Fruit fly (Drosophila melanogaster) whole organism, embryonic: ENCODE measurements around the gene CG42342.

Experiments
- ATbp ChIP-seq: fragments of 200-800 bp; sonication (Bioruptor generic); optimal IDR thresholded peaks from 2 replicates; lab custom pipeline; 2017; ENCODE audit warnings: missing biosample characterization, mild to moderate bottlenecking, missing genetic modification characterization, missing genetic modification reagents
- CG10209 ChIP-seq: fragments of 200-800 bp; sonication (Bioruptor generic); optimal IDR thresholded peaks from 3 replicates; lab custom pipeline; 2017; ENCODE audit warnings: missing biosample characterization, mild to moderate bottlenecking, missing genetic modification characterization, missing genetic modification reagents
- CG11085 ChIP-seq: fragments of 200-800 bp; sonication (Bioruptor generic); IDR thresholded peaks from 2 replicates; pipeline ENCODE4 v1.3.6; 2022; ENCODE audit warnings: missing biosample characterization, missing genetic modification characterization
- CG11093 ChIP-seq: fragments of 200-800 bp; sonication (Bioruptor generic); IDR thresholded peaks from 3 replicates; pipeline ENCODE4 v1.3.6; 2022; ENCODE audit warnings: missing biosample characterization, missing genetic modification characterization
- CG12071 ChIP-seq: fragments of 200-800 bp; sonication (Bioruptor generic); optimal IDR thresholded peaks from 3 replicates; lab custom pipeline; 2018; ENCODE audit warnings: missing biosample characterization, mild to moderate bottlenecking, missing genetic modification characterization
- CG12219 ChIP-seq: fragments of 200-800 bp; sonication (Bioruptor generic); optimal IDR thresholded peaks from 3 replicates; lab custom pipeline; 2018; ENCODE audit warnings: missing biosample characterization, mild to moderate bottlenecking, missing genetic modification characterization
- CG13123 ChIP-seq: fragments of 200-800 bp; sonication (Bioruptor generic); optimal IDR thresholded peaks from 2 replicates; lab custom pipeline; 2016; ENCODE audit warnings: missing biosample characterization, missing genetic modification characterization
- CG14050 ChIP-seq: fragments of 200-800 bp; sonication (Bioruptor generic); IDR thresholded peaks from 3 replicates; pipeline ENCODE4 v1.3.6; 2022; ENCODE audit warnings: missing biosample characterization, missing genetic modification characterization
- CG14965 ChIP-seq: fragments of 200-800 bp; sonication (Bioruptor generic); optimal IDR thresholded peaks from 2 replicates; lab custom pipeline; 2016; ENCODE audit warnings: missing biosample characterization, missing genetic modification characterization, borderline replicate concordance
- CG15269 ChIP-seq: fragments of 200-800 bp; sonication (Bioruptor generic); optimal IDR thresholded peaks from 2 replicates; lab custom pipeline; 2018; ENCODE audit warnings: missing biosample characterization, mild to moderate bottlenecking, missing genetic modification characterization, moderate library complexity
- CG2120 ChIP-seq: fragments of 200-800 bp; sonication (Bioruptor generic); optimal IDR thresholded peaks from 3 replicates; lab custom pipeline; 2016; ENCODE audit warnings: missing biosample characterization, missing genetic modification characterization
- CG2875 ChIP-seq: fragments of 200-800 bp; sonication (Bioruptor generic); optimal IDR thresholded peaks from 2 replicates; lab custom pipeline; 2017; ENCODE audit warnings: missing biosample characterization, mild to moderate bottlenecking, missing genetic modification characterization, missing genetic modification reagents
- CG30403 ChIP-seq: fragments of 200-800 bp; sonication (Bioruptor generic); optimal IDR thresholded peaks from 3 replicates; lab custom pipeline; 2016; ENCODE audit warnings: missing biosample characterization, missing genetic modification characterization
- CG32772 ChIP-seq: fragments of 200-800 bp; sonication (Bioruptor generic); IDR thresholded peaks from 2 replicates; pipeline ENCODE4 v1.3.6; 2022; ENCODE audit warnings: missing biosample characterization, missing genetic modification characterization
- CG4424 ChIP-seq: fragments of 200-800 bp; sonication (Bioruptor generic); optimal IDR thresholded peaks from 3 replicates; lab custom pipeline; 2016; ENCODE audit warnings: missing biosample characterization, missing genetic modification characterization
- CG4854 ChIP-seq: fragments of 200-800 bp; sonication (Bioruptor generic); optimal IDR thresholded peaks from 2 replicates; lab custom pipeline; 2016; ENCODE audit warnings: missing biosample characterization, missing genetic modification characterization, inconsistent platforms
- CG6683 ChIP-seq: fragments of 200-800 bp; sonication (Bioruptor generic); optimal IDR thresholded peaks from 2 replicates; lab custom pipeline; 2017; ENCODE audit warnings: missing biosample characterization, mild to moderate bottlenecking, missing genetic modification characterization, missing genetic modification reagents
- CG6765 ChIP-seq: fragments of 200-800 bp; sonication (Bioruptor generic); optimal IDR thresholded peaks from 3 replicates; lab custom pipeline; 2017; ENCODE audit warnings: missing biosample characterization, mild to moderate bottlenecking, missing genetic modification characterization
- CG8478 ChIP-seq: fragments of >200 bp; optimal IDR thresholded peaks from 2 replicates; lab custom pipeline; 2018
- CG9797 ChIP-seq: fragments of 200-800 bp; sonication (Bioruptor generic); optimal IDR thresholded peaks from 3 replicates; lab custom pipeline; 2018; ENCODE audit warnings: missing biosample characterization, mild to moderate bottlenecking, missing genetic modification characterization
- Chrac-16 ChIP-seq: fragments of 200-800 bp; sonication (Bioruptor generic); optimal IDR thresholded peaks from 3 replicates; lab custom pipeline; 2016; ENCODE audit warnings: missing biosample characterization, missing genetic modification characterization
- Dref ChIP-seq: fragments of 200-800 bp; sonication (Bioruptor generic); IDR thresholded peaks from 2 replicates; pipeline ENCODE4 v1.3.6; 2022; ENCODE audit warnings: missing biosample characterization, missing genetic modification characterization
- Ets65A ChIP-seq: fragments of 200-800 bp; sonication (Bioruptor generic); peaks from one replicate; lab custom pipeline; 2016; ENCODE audit warnings: missing biosample characterization, missing genetic modification characterization
- Hsf ChIP-seq: fragments of 200-800 bp; sonication (Bioruptor generic); optimal IDR thresholded peaks from 3 replicates; lab custom pipeline; 2016; ENCODE audit warnings: missing biosample characterization, missing genetic modification characterization
- Kr ChIP-seq: fragments of 200-800 bp; sonication (Bioruptor generic); optimal IDR thresholded peaks from 2 replicates; lab custom pipeline; 2017; ENCODE audit warnings: missing biosample characterization, mild to moderate bottlenecking, missing genetic modification characterization
- Med ChIP-seq: fragments of 200-800 bp; sonication (Bioruptor generic); peaks from one replicate; lab custom pipeline; 2016; ENCODE audit warnings: missing biosample characterization, missing genetic modification characterization, mild to moderate bottlenecking, inconsistent platforms, moderate library complexity
- Mrtf ChIP-seq: fragments of 200-800 bp; sonication (Bioruptor generic); IDR thresholded peaks from 3 replicates; pipeline ENCODE4 v1.3.6; 2022; ENCODE audit warnings: missing biosample characterization, missing genetic modification characterization
- Oaz ChIP-seq: fragments of 200-800 bp; sonication (Bioruptor generic); IDR thresholded peaks from 2 replicates; pipeline ENCODE4 v1.3.6; 2022; ENCODE audit warnings: missing biosample characterization, missing genetic modification characterization
- Oli ChIP-seq: fragments of 200-800 bp; sonication (Bioruptor generic); optimal IDR thresholded peaks from 2 replicates; lab custom pipeline; 2018; ENCODE audit warnings: missing biosample characterization, mild to moderate bottlenecking, missing genetic modification characterization, moderate library complexity
- Sox102F ChIP-seq: fragments of 200-800 bp; sonication (Bioruptor generic); optimal IDR thresholded peaks from 2 replicates; lab custom pipeline; 2018; ENCODE audit warnings: missing biosample characterization, mild to moderate bottlenecking, missing genetic modification characterization, moderate library complexity
- Ssrp ChIP-seq: fragments of 200-800 bp; sonication (Bioruptor generic); optimal IDR thresholded peaks from 2 replicates; lab custom pipeline; 2018; ENCODE audit warnings: missing biosample characterization, mild to moderate bottlenecking, missing genetic modification characterization, moderate library complexity
- Usf ChIP-seq: fragments of 200-800 bp; sonication (Bioruptor generic); optimal IDR thresholded peaks from 2 replicates; lab custom pipeline; 2017; ENCODE audit warnings: missing genotype, missing biosample characterization, missing genetic modification characterization
- cad ChIP-seq: fragments of >200 bp; optimal IDR thresholded peaks from 2 replicates; lab custom pipeline; 2017; ENCODE audit warnings: missing biosample characterization, missing genetic modification characterization
- cas ChIP-seq: fragments of 200-800 bp; sonication (Bioruptor generic); IDR thresholded peaks from 2 replicates; pipeline ENCODE4 v1.3.6; 2022; ENCODE audit warnings: missing biosample characterization, missing genetic modification characterization
- cg ChIP-seq: fragments of 200-800 bp; sonication (Bioruptor generic); optimal IDR thresholded peaks from 3 replicates; lab custom pipeline; 2019; ENCODE audit warnings: missing biosample characterization, mild to moderate bottlenecking, missing genetic modification characterization, moderate library complexity
- crp ChIP-seq, 2 experiments: fragments of 200-800 bp; sonication (Bioruptor generic); optimal IDR thresholded peaks; 2 replicates in 1 of 2; 3 replicates in 1 of 2; lab custom pipeline; 2017; ENCODE audit warnings: missing biosample characterization in 2 of 2, missing genetic modification characterization in 2 of 2, mild to moderate bottlenecking in 1 of 2, moderate library complexity in 1 of 2
- esg ChIP-seq: fragments of 200-800 bp; sonication (Bioruptor generic); conservative IDR thresholded peaks from 2 replicates; pipeline ENCODE4 v1.3.6; 2022; ENCODE audit warnings: missing biosample characterization, missing genetic modification characterization
- grau ChIP-seq: fragments of 200-800 bp; optimal IDR thresholded peaks from 3 replicates; lab custom pipeline; 2019; ENCODE audit warnings: missing biosample characterization, mild to moderate bottlenecking, missing genetic modification characterization, moderate library complexity
- lbe ChIP-seq: fragments of 200-800 bp; sonication (Bioruptor generic); optimal IDR thresholded peaks from 2 replicates; lab custom pipeline; 2016; ENCODE audit warnings: missing biosample characterization, mild to moderate bottlenecking, missing genetic modification characterization
- odd ChIP-seq: fragments of 200-800 bp; sonication (Bioruptor generic); optimal IDR thresholded peaks from 2 replicates; lab custom pipeline; 2017; ENCODE audit warnings: missing biosample characterization, mild to moderate bottlenecking, missing genetic modification characterization
- onecut ChIP-seq: fragments of 200-800 bp; sonication (Bioruptor generic); IDR thresholded peaks from 2 replicates; pipeline ENCODE4 v1.3.6; 2022; ENCODE audit warnings: missing biosample characterization, missing genetic modification characterization
- p53 ChIP-seq: fragments of 200-800 bp; sonication (Bioruptor generic); optimal IDR thresholded peaks from 2 replicates; lab custom pipeline; 2016; ENCODE audit warnings: missing biosample characterization, missing genetic modification characterization
- ranshi ChIP-seq: fragments of 200-800 bp; sonication (Bioruptor generic); IDR thresholded peaks from 2 replicates; pipeline ENCODE4 v1.3.6; 2022; ENCODE audit warnings: missing biosample characterization, missing genetic modification characterization
- tgo ChIP-seq: fragments of 200-800 bp; sonication (Bioruptor generic); IDR thresholded peaks from 3 replicates; pipeline ENCODE4 v1.3.6; 2022; ENCODE audit warnings: missing biosample characterization, missing genetic modification characterization
- tup ChIP-seq: fragments of 200-800 bp; sonication (Bioruptor generic); optimal IDR thresholded peaks from 2 replicates; lab custom pipeline; 2016; ENCODE audit warnings: missing biosample characterization, mild to moderate bottlenecking, missing genetic modification characterization, moderate library complexity
- zf30C ChIP-seq: fragments of 200-800 bp; sonication (Bioruptor generic); optimal IDR thresholded peaks from 3 replicates; lab custom pipeline; 2018; ENCODE audit warnings: missing biosample characterization, mild to moderate bottlenecking, missing genetic modification characterization
- zfh1 ChIP-seq: fragments of 200-800 bp; sonication (Bioruptor generic); IDR thresholded peaks from 3 replicates; pipeline ENCODE4 v1.3.6; 2022; ENCODE audit warnings: missing biosample characterization, missing genetic modification characterization

Gene CG42342

dm6 chr3R:16485487-16486233, 16.9 kb upstream of the CG42342 start:
- TF ChIP-seq CG6683 (no peak), CG8478 (lab: Kevin White, UChicago) (peak; percentile 66), Oaz (GFP tag; lab: Robert Waterston, UW) (no peak), CG13123 (GFP tag; lab: Kevin White, UChicago) (no peak), CG30403 (GFP tag; lab: Kevin White, UChicago) (no peak), Dref (GFP tag; lab: Robert Waterston, UW) (no peak), CG12219 (GFP tag; lab: Kevin White, UChicago) (no peak), Med (GFP tag; lab: Kevin White, UChicago) (peak; percentile 59)
- TF ChIP-seq, all 482 proteins: peak for 2

- TF ChIP-seq lbe (GFP tag; lab: Kevin White, UChicago), result no peak
- no peak for TF ChIP-seq crp (GFP tag; optimal IDR thresholded peaks at IDR 0.05; lab: Kevin White, UChicago)
- TF ChIP-seq CG12071 (GFP tag; lab: Kevin White, UChicago), result no peak
- TF ChIP-seq CG11093 (GFP tag; lab: Robert Waterston, UW), result no peak
- no peak for TF ChIP-seq CG10209 (GFP tag; lab: Kevin White, UChicago)
- TF ChIP-seq Sox102F, result no peak
- TF ChIP-seq CG2120 (GFP tag; lab: Kevin White, UChicago), result no peak
- TF ChIP-seq CG6765 (GFP tag; lab: Kevin White, UChicago), result no peak
- no peak for TF ChIP-seq cas (GFP tag; lab: Robert Waterston, UW)
- peak; percentile 18 for TF ChIP-seq Med (GFP tag; lab: Kevin White, UChicago)
- TF ChIP-seq CG4424 (GFP tag; lab: Kevin White, UChicago), result no peak
- TF ChIP-seq p53 (GFP tag; lab: Kevin White, UChicago), result no peak
- no peak for TF ChIP-seq cg (GFP tag; lab: Kevin White, UChicago)
- TF ChIP-seq ranshi (GFP tag; lab: Robert Waterston, UW), result no peak
- TF ChIP-seq Ets65A (GFP tag; lab: Kevin White, UChicago), result peak; percentile 47
- no peak for TF ChIP-seq CG15269
Measured at dm6 chr3R:16495322-16495721, 7.2 kb upstream of the CG42342 start, which contains the start of gene Cad89D. Cad89D (minus strand) TSS chr3R:16495422.

- TF ChIP-seq Oli (peak; percentile 69), Usf (no peak), CG11085 (no peak), Chrac-16 (GFP tag; lab: Kevin White, UChicago) (peak; percentile 7), zf30C (GFP tag; lab: Kevin White, UChicago) (peak; percentile 21), CG14965 (GFP tag; lab: Kevin White, UChicago) (no peak), CG4854 (GFP tag; lab: Kevin White, UChicago) (no peak), CG32772 (no peak), Kr (GFP tag; lab: Kevin White, UChicago) (no peak), Mrtf (GFP tag; lab: Robert Waterston, UW) (no peak), CG30403 (GFP tag; lab: Kevin White, UChicago) (peak; percentile 46), Hsf (GFP tag; lab: Kevin White, UChicago) (peak; percentile 33), odd (GFP tag; lab: Kevin White, UChicago) (peak; percentile 39), onecut (GFP tag; lab: Robert Waterston, UW) (0 out of 2 replicates have a peak, but pooled peaks have one; percentile 21), ATbp (peak; percentile 65), CG2875 (GFP tag; lab: Kevin White, UChicago) (peak; percentile 62), esg (GFP tag; lab: Robert Waterston, UW) (no peak), grau (peak; percentile 59), Sox102F (peak; percentile 79), zfh1 (GFP tag; lab: Robert Waterston, UW) (peak; percentile 46; the same call in 1 of the 3 replicates), CG9797 (GFP tag; lab: Kevin White, UChicago) (no peak), Ssrp (tag; lab: Kevin White, UChicago) (peak; percentile 69), CG14050 (no peak; the same call in 2 of the 3 replicates), cad (no peak), tgo (GFP tag; lab: Robert Waterston, UW) (peak; percentile 55; the same call in 2 of the 3 replicates), CG12071 (GFP tag; lab: Kevin White, UChicago) (peak; percentile 1), tup (no peak)
Measured at dm6 chr3R:16496209-16496608, 6.4 kb upstream of the CG42342 start.
